Worm (Caenorhabditis elegans): ENCODE results near the gene fbxb-78.

fbxb-78 gene

ce11 chrIV:4727935-4728334 lies 9.4 kb upstream of the fbxb-78 start:
- TF ChIP-seq snpc-4 (tag; optimal IDR thresholded peaks at IDR 0.05) (peak; percentile 54), nhr-77 (tag; optimal IDR thresholded peaks at IDR 0.05) (peak; percentile 60), pha-4 (tag; optimal IDR thresholded peaks at IDR 0.05) (peak; percentile 22), nhr-43 (tag; optimal IDR thresholded peaks at IDR 0.05; ENCODE audit: poor library complexity, severe bottlenecking) (peak; percentile 88), ceh-82 (tag; optimal IDR thresholded peaks at IDR 0.05) (peak; percentile 10), R02D3.7 (tag; optimal IDR thresholded peaks at IDR 0.05) (peak; percentile 84), nhr-11 (tag; optimal IDR thresholded peaks at IDR 0.05) (peak; percentile 73), nfya-1 (tag; optimal IDR thresholded peaks at IDR 0.05; ENCODE audit: insufficient read depth) (peak; percentile 72), elt-2 (tag; optimal IDR thresholded peaks at IDR 0.05) (peak; percentile 79), ZK546.5 (tag; optimal IDR thresholded peaks at IDR 0.05) (peak; percentile 46), lin-15B (tag; optimal IDR thresholded peaks at IDR 0.05) (peak; percentile 84), ceh-28 (tag; optimal IDR thresholded peaks at IDR 0.05) (peak; percentile 40), jun-1 (tag; optimal IDR thresholded peaks at IDR 0.05) (peak; percentile 10), nhr-25 (tag; optimal IDR thresholded peaks at IDR 0.05) (peak; percentile 51), lsy-12 (tag; optimal IDR thresholded peaks at IDR 0.05) (peak; percentile 92), tbx-2 (tag; optimal IDR thresholded peaks at IDR 0.05) (peak; percentile 88), nhr-23 (tag; optimal IDR thresholded peaks at IDR 0.05) (peak; percentile 83)

ce11 chrIV:4742480-4742879 lies 5.1 kb downstream of the fbxb-78 start:
- TF ChIP-seq lin-15B (tag; optimal IDR thresholded peaks at IDR 0.05) (no peak), nhr-25 (tag; optimal IDR thresholded peaks at IDR 0.05) (no peak), ama-1 (optimal IDR thresholded peaks at IDR 0.05) (no peak), elt-1 (tag; optimal IDR thresholded peaks at IDR 0.05) (no peak), ceh-82 (tag; optimal IDR thresholded peaks at IDR 0.05) (no peak), pha-4 (tag; optimal IDR thresholded peaks at IDR 0.05) (no peak), nhr-11 (tag; optimal IDR thresholded peaks at IDR 0.05) (no peak), elt-2 (tag; optimal IDR thresholded peaks at IDR 0.05) (no peak), nfya-1 (tag; optimal IDR thresholded peaks at IDR 0.05; ENCODE audit: insufficient read depth) (no peak), mdl-1 (tag; optimal IDR thresholded peaks at IDR 0.05) (no peak), eor-1 (tag; optimal IDR thresholded peaks at IDR 0.05) (no peak), nhr-76 (tag; optimal IDR thresholded peaks at IDR 0.05) (no peak), daf-12 (tag; optimal IDR thresholded peaks at IDR 0.05) (no peak), egl-5 (tag; optimal IDR thresholded peaks at IDR 0.05) (no peak)

- TF ChIP-seq ceh-82 (tag; optimal IDR thresholded peaks at IDR 0.05) (no peak), aly-2 (tag; optimal IDR thresholded peaks at IDR 0.05) (no peak), unc-62 (GFP tag; optimal IDR thresholded peaks at IDR 0.05) (no peak), lin-39 (tag; optimal IDR thresholded peaks at IDR 0.05) (no peak), ztf-4 (tag; optimal IDR thresholded peaks at IDR 0.05) (no peak), mdl-1 (tag; optimal IDR thresholded peaks at IDR 0.05) (no peak), mml-1 (tag; optimal IDR thresholded peaks at IDR 0.05) (no peak), hmg-11 (tag; optimal IDR thresholded peaks at IDR 0.05) (no peak), nhr-43 (tag; optimal IDR thresholded peaks at IDR 0.05; ENCODE audit: poor library complexity, severe bottlenecking) (no peak), skn-1 (tag; optimal IDR thresholded peaks at IDR 0.05) (no peak), zag-1 (tag; optimal IDR thresholded peaks at IDR 0.05) (no peak), fos-1 (tag; optimal IDR thresholded peaks at IDR 0.05) (no peak), elt-1 (tag; optimal IDR thresholded peaks at IDR 0.05) (no peak), pqm-1 (tag; optimal IDR thresholded peaks at IDR 0.05) (no peak), nhr-12 (tag; optimal IDR thresholded peaks at IDR 0.05) (no peak), fkh-2 (tag; optimal IDR thresholded peaks at IDR 0.05) (no peak), ceh-16 (tag; optimal IDR thresholded peaks at IDR 0.05) (no peak), lsy-12 (tag; optimal IDR thresholded peaks at IDR 0.05) (no peak), nhr-76 (tag; optimal IDR thresholded peaks at IDR 0.05) (no peak), fkh-10 (GFP tag; optimal IDR thresholded peaks at IDR 0.05) (no peak)
Measured at ce11 chrIV:4744167-4744566, 6.8 kb downstream of the fbxb-78 start, which contains the start of gene hoe-1. hoe-1 (minus strand) TSS chrIV:4744267.

ce11 chrIV:4745422-4745821 lies 8.1 kb downstream of the fbxb-78 start, which contains the start of gene timm-17B.1:
timm-17B.1 (minus strand) TSS chrIV:4745492.
- TF ChIP-seq daf-12 (tag; optimal IDR thresholded peaks at IDR 0.05) (no peak), nhr-76 (tag; optimal IDR thresholded peaks at IDR 0.05) (no peak), snpc-4 (tag; optimal IDR thresholded peaks at IDR 0.05) (peak; percentile 29), nfya-1 (tag; optimal IDR thresholded peaks at IDR 0.05; ENCODE audit: insufficient read depth) (peak; percentile 81), fkh-2 (tag; optimal IDR thresholded peaks at IDR 0.05) (no peak), lin-15B (tag; optimal IDR thresholded peaks at IDR 0.05) (peak; percentile 76), sea-2 (GFP tag; optimal IDR thresholded peaks at IDR 0.05) (no peak), nhr-23 (tag; optimal IDR thresholded peaks at IDR 0.05) (peak; percentile 66), nhr-67 (tag; optimal IDR thresholded peaks at IDR 0.05) (no peak), mml-1 (tag; optimal IDR thresholded peaks at IDR 0.05) (no peak), ZK546.5 (tag; optimal IDR thresholded peaks at IDR 0.05) (no peak), tbx-2 (tag; optimal IDR thresholded peaks at IDR 0.05) (peak; percentile 49), ceh-28 (tag; optimal IDR thresholded peaks at IDR 0.05) (peak; percentile 57), elt-2 (tag; optimal IDR thresholded peaks at IDR 0.05) (peak; percentile 25), unc-62 (GFP tag; optimal IDR thresholded peaks at IDR 0.05) (no peak), R02D3.7 (tag; optimal IDR thresholded peaks at IDR 0.05) (peak; percentile 73), pha-4 (tag; optimal IDR thresholded peaks at IDR 0.05) (peak; percentile 79), nhr-25 (tag; optimal IDR thresholded peaks at IDR 0.05) (peak; percentile 13), pqm-1 (tag; optimal IDR thresholded peaks at IDR 0.05) (no peak), hmg-11 (tag; optimal IDR thresholded peaks at IDR 0.05) (peak; percentile 45), fos-1 (tag; optimal IDR thresholded peaks at IDR 0.05) (no peak), ceh-82 (tag; optimal IDR thresholded peaks at IDR 0.05) (no peak), nhr-237 (tag; optimal IDR thresholded peaks at IDR 0.05) (no peak), nhr-43 (tag; optimal IDR thresholded peaks at IDR 0.05; ENCODE audit: poor library complexity, severe bottlenecking) (peak; percentile 75), nhr-28 (tag; optimal IDR thresholded peaks at IDR 0.05) (no peak), lsy-12 (tag; optimal IDR thresholded peaks at IDR 0.05) (peak; percentile 21), ztf-11 (tag; optimal IDR thresholded peaks at IDR 0.05) (no peak), skn-1 (tag; optimal IDR thresholded peaks at IDR 0.05) (peak; percentile 52), lin-39 (tag; optimal IDR thresholded peaks at IDR 0.05) (no peak), egl-5 (tag; optimal IDR thresholded peaks at IDR 0.05) (no peak)

Measured in whole organism, L3 larva.